Worm (Caenorhabditis elegans): ENCODE results near the gene cox-16.

The cox-16 gene

ce11 chrV:5512559-5512958, 23.5 kb downstream of the cox-16 start (continued):
- TF ChIP-seq duxl-1 (tag; optimal IDR thresholded peaks at IDR 0.05; ENCODE audit: poor library complexity) (no peak), php-3 (GFP tag; IDR thresholded peaks at IDR 0.05) (peak; percentile 77), lin-38 (GFP tag; IDR thresholded peaks at IDR 0.05) (no peak), ama-1 (optimal IDR thresholded peaks at IDR 0.05) (no peak), F44E2.7 (GFP tag; IDR thresholded peaks at IDR 0.05) (no peak), F26F4.8 (GFP tag; conservative IDR thresholded peaks at IDR 0.05) (no peak), zip-2 (tag; optimal IDR thresholded peaks at IDR 0.05) (no peak), Y75B8A.6 (GFP tag; IDR thresholded peaks at IDR 0.05) (0 out of 2 replicates have a peak, but pooled peaks have one; percentile 55), mxl-2 (GFP tag; conservative IDR thresholded peaks at IDR 0.05) (no peak), dpl-1 (GFP tag; optimal IDR thresholded peaks at IDR 0.05) (no peak), nhr-41 (GFP tag; IDR thresholded peaks at IDR 0.05) (peak; percentile 84; the same call in 1 of the 2 replicates), lir-3 (tag; optimal IDR thresholded peaks at IDR 0.05) (no peak), dve-1 (tag; optimal IDR thresholded peaks at IDR 0.05; ENCODE audit: insufficient read depth) (peak; percentile 70), egl-43 (GFP tag; IDR thresholded peaks at IDR 0.05) (no peak)

ce11 chrV:5511720-5512119, 24.3 kb downstream of the cox-16 start:
- TF ChIP-seq hlh-11 (tag; optimal IDR thresholded peaks at IDR 0.05) (peak; percentile 10), dmd-6 (GFP tag; IDR thresholded peaks at IDR 0.05) (0 out of 2 replicates have a peak, but pooled peaks have one; percentile 19), daf-12 (tag; optimal IDR thresholded peaks at IDR 0.05) (no peak), ctbp-1 (GFP tag; IDR thresholded peaks at IDR 0.05) (no peak), php-3 (GFP tag; IDR thresholded peaks at IDR 0.05) (peak; percentile 55; the same call in 1 of the 2 replicates), spr-1 (tag; optimal IDR thresholded peaks at IDR 0.05) (no peak), zip-2 (tag; optimal IDR thresholded peaks at IDR 0.05) (no peak), dve-1 (tag; optimal IDR thresholded peaks at IDR 0.05; ENCODE audit: insufficient read depth) (peak; percentile 33), aha-1 (tag) (peak; percentile 31), rbr-2 (tag; optimal IDR thresholded peaks at IDR 0.05) (no peak), F44E2.7 (GFP tag; IDR thresholded peaks at IDR 0.05) (no peak), hlh-30 (tag; optimal IDR thresholded peaks at IDR 0.05; ENCODE audit: insufficient read depth) (peak; percentile 1), Y105C5A.15 (GFP tag; IDR thresholded peaks at IDR 0.05) (no peak), ztf-7 (tag; optimal IDR thresholded peaks at IDR 0.05) (no peak), nhr-28 (tag; optimal IDR thresholded peaks at IDR 0.05) (peak; percentile 70), daf-16 (GFP tag; optimal IDR thresholded peaks at IDR 0.05) (no peak), daf-16 (tag; optimal IDR thresholded peaks at IDR 0.05) (peak; percentile 43), nhr-77 (tag; optimal IDR thresholded peaks at IDR 0.05) (peak; percentile 63), nhr-42 (GFP tag; IDR thresholded peaks at IDR 0.05) (no peak)

- TF ChIP-seq set-16 (GFP tag; IDR thresholded peaks at IDR 0.05) (no peak), ceh-32 (tag; optimal IDR thresholded peaks at IDR 0.05; ENCODE audit: poor library complexity) (no peak), sdz-12 (GFP tag; optimal IDR thresholded peaks at IDR 0.05) (no peak), ceh-82 (tag; optimal IDR thresholded peaks at IDR 0.05) (no peak), lim-7 (GFP tag; IDR thresholded peaks at IDR 0.05) (no peak), madf-5 (GFP tag; IDR thresholded peaks at IDR 0.05) (no peak), ztf-11 (tag; optimal IDR thresholded peaks at IDR 0.05) (no peak), dve-1 (tag; optimal IDR thresholded peaks at IDR 0.05; ENCODE audit: insufficient read depth) (peak; percentile 16), D1046.2 (GFP tag; IDR thresholded peaks at IDR 0.05) (no peak), nhr-42 (GFP tag; IDR thresholded peaks at IDR 0.05) (no peak), daf-16 (GFP tag; optimal IDR thresholded peaks at IDR 0.05) (no peak), daf-16 (tag; optimal IDR thresholded peaks at IDR 0.05) (peak; percentile 23), Y75B8A.6 (GFP tag; IDR thresholded peaks at IDR 0.05) (no peak), dmd-9 (GFP tag; IDR thresholded peaks at IDR 0.05) (no peak), dpl-1 (GFP tag; optimal IDR thresholded peaks at IDR 0.05) (no peak), daf-19 (GFP tag; conservative IDR thresholded peaks at IDR 0.05) (no peak), egl-27 (tag; optimal IDR thresholded peaks at IDR 0.05) (no peak), unc-62 (GFP tag; optimal IDR thresholded peaks at IDR 0.05 in 1 of 2) (peak in 1 of 2 experiments; percentile 94), unc-62 (tag; optimal IDR thresholded peaks at IDR 0.05) (no peak), pha-4 (GFP tag; IDR thresholded peaks at IDR 0.05) (no peak), pha-4 (tag; optimal IDR thresholded peaks at IDR 0.05) (no peak), jun-1 (tag; optimal IDR thresholded peaks at IDR 0.05) (no peak), nhr-41 (GFP tag; IDR thresholded peaks at IDR 0.05) (no peak), rbr-2 (tag; optimal IDR thresholded peaks at IDR 0.05) (no peak), unc-39 (tag; optimal IDR thresholded peaks at IDR 0.05) (no peak), pqm-1 (tag; optimal IDR thresholded peaks at IDR 0.05) (no peak), zip-2 (tag; optimal IDR thresholded peaks at IDR 0.05) (no peak), ces-1 (GFP tag; optimal IDR thresholded peaks at IDR 0.05) (no peak), lin-39 (tag; optimal IDR thresholded peaks at IDR 0.05) (no peak), php-3 (GFP tag; IDR thresholded peaks at IDR 0.05) (no peak)
Measured at ce11 chrV:5509966-5510365, 26.1 kb downstream of the cox-16 start.

Data from whole organism, L4 larva.